Worm (Caenorhabditis elegans): ENCODE data around the gene K11H3.3.

K11H3.3 gene

ce11 chrIII:9849950-9850349, 1.7 kb upstream of the K11H3.3 start (continued):
- TF ChIP-seq lin-13 (GFP tag; optimal IDR thresholded peaks at IDR 0.05), result no peak
- TF ChIP-seq aha-1 (tag; optimal IDR thresholded peaks at IDR 0.05), result no peak
- no peak for TF ChIP-seq efl-3 (GFP tag; optimal IDR thresholded peaks at IDR 0.05)
- peak; percentile 58 for TF ChIP-seq blmp-1 (tag; optimal IDR thresholded peaks at IDR 0.05)
- TF ChIP-seq fos-1 (tag; optimal IDR thresholded peaks at IDR 0.05), result no peak
- peak; percentile 38 for TF ChIP-seq nhr-90 (tag; optimal IDR thresholded peaks at IDR 0.05; ENCODE audit: poor library complexity)
- TF ChIP-seq sox-4 (tag; optimal IDR thresholded peaks at IDR 0.05), result no peak
- TF ChIP-seq ceh-8 (GFP tag; optimal IDR thresholded peaks at IDR 0.05), result no peak
- peak in 5 of 6 experiments; percentile 3 to 71 (median 57) for TF ChIP-seq elt-3 (tag; optimal IDR thresholded peaks at IDR 0.05)
- no peak for TF ChIP-seq ets-5 (GFP tag; IDR thresholded peaks at IDR 0.05)
- no peak for TF ChIP-seq ceh-63 (GFP tag; optimal IDR thresholded peaks at IDR 0.05)
- no peak for TF ChIP-seq nhr-77 (tag; optimal IDR thresholded peaks at IDR 0.05)
- peak in 1 of 2 experiments; percentile 20 for TF ChIP-seq lin-35 (GFP tag; optimal IDR thresholded peaks at IDR 0.05)
- TF ChIP-seq aly-2 (tag; optimal IDR thresholded peaks at IDR 0.05), result no peak
- TF ChIP-seq irx-1 (tag; optimal IDR thresholded peaks at IDR 0.05), result no peak
- no peak for TF ChIP-seq isw-1 (GFP tag; IDR thresholded peaks at IDR 0.05)
- TF ChIP-seq nhr-85 (tag), result peak; percentile 57
- TF ChIP-seq nhr-76 (tag; optimal IDR thresholded peaks at IDR 0.05), result no peak
- TF ChIP-seq sup-37 (GFP tag; optimal IDR thresholded peaks at IDR 0.05), result no peak
- peak; percentile 2 for TF ChIP-seq nhr-47 (tag; optimal IDR thresholded peaks at IDR 0.05)
- no peak for TF ChIP-seq alr-1 (tag; optimal IDR thresholded peaks at IDR 0.05; ENCODE audit: borderline replicate concordance)
- peak; percentile 62 for TF ChIP-seq lin-14 (GFP tag; optimal IDR thresholded peaks at IDR 0.05)
- TF ChIP-seq nhr-84 (tag; optimal IDR thresholded peaks at IDR 0.05), result no peak
- no peak for TF ChIP-seq hpl-2 (GFP tag; optimal IDR thresholded peaks at IDR 0.05)
- no peak for TF ChIP-seq fkh-10 (GFP tag; optimal IDR thresholded peaks at IDR 0.05)
- no peak for TF ChIP-seq nhr-28 (tag; optimal IDR thresholded peaks at IDR 0.05)
- TF ChIP-seq nhr-71 (tag; optimal IDR thresholded peaks at IDR 0.05), result peak; percentile 59
- TF ChIP-seq efl-1 (optimal IDR thresholded peaks at IDR 0.05), result no peak
- TF ChIP-seq efl-1 (GFP tag; optimal IDR thresholded peaks at IDR 0.05 in 1 of 2), result no peak

ce11 chrIII:9850877-9851276, 777 bp upstream of the K11H3.3 start:
- no peak for TF ChIP-seq C04F5.9 (tag; optimal IDR thresholded peaks at IDR 0.05)
- TF ChIP-seq tlp-1 (tag; optimal IDR thresholded peaks at IDR 0.05), result no peak
- peak; percentile 5 for TF ChIP-seq snu-23 (GFP tag; optimal IDR thresholded peaks at IDR 0.05)
- TF ChIP-seq mep-1 (tag; optimal IDR thresholded peaks at IDR 0.05), result peak; percentile 28
- TF ChIP-seq lin-35 (GFP tag; optimal IDR thresholded peaks at IDR 0.05), result peak in 1 of 2 experiments; percentile 8
- TF ChIP-seq fkh-8 (tag; optimal IDR thresholded peaks at IDR 0.05), result no peak
- TF ChIP-seq sox-4 (tag; optimal IDR thresholded peaks at IDR 0.05), result no peak
- TF ChIP-seq ceh-63 (GFP tag; optimal IDR thresholded peaks at IDR 0.05), result no peak
- no peak for TF ChIP-seq nhr-237 (tag; optimal IDR thresholded peaks at IDR 0.05)
- no peak for TF ChIP-seq sup-37 (GFP tag; optimal IDR thresholded peaks at IDR 0.05)
- peak; percentile 10; the same call in 1 of the 2 replicates for TF ChIP-seq nhr-19 (GFP tag; conservative IDR thresholded peaks at IDR 0.05)
- no peak for TF ChIP-seq egl-27 (tag; optimal IDR thresholded peaks at IDR 0.05)
- no peak for TF ChIP-seq irx-1 (tag; optimal IDR thresholded peaks at IDR 0.05)
- no peak for TF ChIP-seq efl-1 (optimal IDR thresholded peaks at IDR 0.05)
- no peak for TF ChIP-seq efl-1 (GFP tag; optimal IDR thresholded peaks at IDR 0.05 in 1 of 2)
- no peak for TF ChIP-seq aly-2 (tag; optimal IDR thresholded peaks at IDR 0.05)
- TF ChIP-seq lin-13 (GFP tag; optimal IDR thresholded peaks at IDR 0.05), result no peak
- peak; percentile 64 for TF ChIP-seq nhr-85 (tag)
- no peak for TF ChIP-seq nhr-76 (tag; optimal IDR thresholded peaks at IDR 0.05)
- TF ChIP-seq rnt-1 (tag; optimal IDR thresholded peaks at IDR 0.05), result no peak
- TF ChIP-seq alr-1 (tag; optimal IDR thresholded peaks at IDR 0.05; ENCODE audit: borderline replicate concordance), result no peak
- TF ChIP-seq zip-4 (GFP tag; optimal IDR thresholded peaks at IDR 0.05), result no peak
- TF ChIP-seq swsn-7 (tag; optimal IDR thresholded peaks at IDR 0.05), result no peak
- TF ChIP-seq fos-1 (tag; optimal IDR thresholded peaks at IDR 0.05), result no peak
- TF ChIP-seq lin-14 (GFP tag; optimal IDR thresholded peaks at IDR 0.05), result peak; percentile 31
- no peak for TF ChIP-seq snpc-4 (tag; optimal IDR thresholded peaks at IDR 0.05)
- TF ChIP-seq lin-15B (tag; optimal IDR thresholded peaks at IDR 0.05), result no peak
- no peak for TF ChIP-seq hlh-4 (tag; optimal IDR thresholded peaks at IDR 0.05)
- no peak for TF ChIP-seq mef-2 (tag; optimal IDR thresholded peaks at IDR 0.05)
- no peak for TF ChIP-seq pax-3 (tag; optimal IDR thresholded peaks at IDR 0.05)
- peak; percentile 7 for TF ChIP-seq nhr-71 (tag; optimal IDR thresholded peaks at IDR 0.05)
- no peak for TF ChIP-seq zag-1 (tag; optimal IDR thresholded peaks at IDR 0.05)
- TF ChIP-seq nhr-90 (tag; optimal IDR thresholded peaks at IDR 0.05; ENCODE audit: poor library complexity), result peak; percentile 0
- TF ChIP-seq unc-130 (tag; optimal IDR thresholded peaks at IDR 0.05), result no peak
- TF ChIP-seq elt-2 (tag; optimal IDR thresholded peaks at IDR 0.05), result no peak
- TF ChIP-seq ztf-4 (tag; optimal IDR thresholded peaks at IDR 0.05), result no peak
- TF ChIP-seq ceh-82 (tag; optimal IDR thresholded peaks at IDR 0.05), result no peak

Data from whole organism, L1 larva.